Worm (Caenorhabditis elegans) whole organism, L1 larva: Measurements from ENCODE around the gene R12B2.8.

Experiments used
- jun-1 ChIP-seq: fragments of 150-350 bp; optimal IDR thresholded peaks from 2 replicates; lab custom pipeline; 2014; ENCODE audit warnings: missing biosample characterization, missing genetic modification reagents, missing genetic modification characterization
- mab-9 ChIP-seq: fragments of 200-800 bp; sonication (Bioruptor generic); IDR thresholded peaks from 2 replicates; pipeline ENCODE4 v1.3.6; 2022; ENCODE audit warnings: missing genetic modification reagents, missing genetic modification characterization, missing compliant biosample characterization
- mdl-1 ChIP-seq, 2 experiments: fragments of 150-350 bp; optimal IDR thresholded peaks; 2 replicates each; lab custom pipeline; 2014 to 2017; ENCODE audit warnings: missing biosample characterization in 2 of 2, missing genetic modification characterization in 2 of 2, inconsistent platforms in 1 of 2
- pag-3 ChIP-seq: sonication (generic microtip); optimal IDR thresholded peaks from 2 replicates; lab custom pipeline; 2017; ENCODE audit warnings: missing genetic modification characterization, mild to moderate bottlenecking, missing compliant biosample characterization, antibody characterized with exemption, borderline replicate concordance; ENCODE audit not compliant: insufficient read depth
- pax-3 ChIP-seq: fragments of 200-800 bp; sonication (Bioruptor generic); optimal IDR thresholded peaks from 2 replicates; lab custom pipeline; 2018; ENCODE audit warnings: mild to moderate bottlenecking, missing genetic modification characterization, moderate library complexity, missing compliant biosample characterization
- unc-130 ChIP-seq: fragments of 150-350 bp; optimal IDR thresholded peaks from 2 replicates; lab custom pipeline; 2017; ENCODE audit warnings: missing biosample characterization, missing genetic modification characterization, inconsistent platforms
- unc-86 ChIP-seq: sonication (generic microtip); optimal IDR thresholded peaks from 2 replicates; lab custom pipeline; 2016; ENCODE audit warnings: missing genetic modification characterization, missing compliant biosample characterization
- unc-98 ChIP-seq: fragments of 200-800 bp; sonication (Bioruptor generic); IDR thresholded peaks from 2 replicates; pipeline ENCODE4 v1.3.6; 2022; ENCODE audit warnings: missing genetic modification characterization, missing compliant biosample characterization
- ztf-4 ChIP-seq: fragments of 150-350 bp; optimal IDR thresholded peaks from 2 replicates; lab custom pipeline; 2014; ENCODE audit warnings: missing biosample characterization, missing genetic modification characterization

- TF ChIP-seq pag-3 (tag; lab: Kevin White, UChicago) (no peak), ztf-4 (tag; lab: Kevin White, UChicago) (no peak), pax-3 (tag; lab: Kevin White, UChicago) (peak; percentile 71), jun-1 (tag; lab: Kevin White, UChicago) (peak; percentile 67), unc-98 (GFP tag; lab: Robert Waterston, UW) (peak; percentile 11; the same call in 1 of the 2 replicates), unc-86 (tag; lab: Kevin White, UChicago) (peak; percentile 67), mdl-1 (tag; optimal IDR thresholded peaks at IDR 0.05; lab: Kevin White, UChicago) (peak in 1 of 2 experiments; percentile 70), unc-130 (tag; lab: Kevin White, UChicago) (no peak), mab-9 (GFP tag; lab: Robert Waterston, UW) (peak; percentile 62)
These were observed 38.3 kb upstream of the R12B2.8 start, which contains the start of gene Y37B11A.3 for ce11 chrIII:5785273-5785929.
